Fruit fly (Drosophila melanogaster) whole organism, embryonic: ENCODE measurements around the gene CG12020.
A peak's percentile ranks its signal among the peaks of the same experiment; 100 is the strongest.

ENCODE experiments used
- Atf-2 ChIP-seq: fragments of 200-800 bp; sonication (Bioruptor generic); optimal IDR thresholded peaks from 2 replicates; lab custom pipeline; 2016; ENCODE audit warnings: missing biosample characterization, missing genetic modification characterization
- Atf6 ChIP-seq: fragments of 200-800 bp; sonication (Bioruptor generic); IDR thresholded peaks from 2 replicates; pipeline ENCODE4 v1.3.6; 2022; ENCODE audit warnings: missing biosample characterization, missing genetic modification characterization
- BtbVII ChIP-seq: fragments of 200-800 bp; sonication (Bioruptor generic); optimal IDR thresholded peaks from 3 replicates; lab custom pipeline; 2017; ENCODE audit warnings: missing biosample characterization, mild to moderate bottlenecking, missing genetic modification characterization
- CG10431 ChIP-seq: fragments of 200-800 bp; sonication (Bioruptor generic); optimal IDR thresholded peaks from 3 replicates; lab custom pipeline; 2018; ENCODE audit warnings: missing biosample characterization, mild to moderate bottlenecking, missing genetic modification characterization
- CG10543 ChIP-seq: fragments of 200-800 bp; sonication (Bioruptor generic); optimal IDR thresholded peaks from 3 replicates; lab custom pipeline; 2017; ENCODE audit warnings: missing biosample characterization, mild to moderate bottlenecking, missing genetic modification characterization, moderate library complexity
- CG11085 ChIP-seq: fragments of 200-800 bp; sonication (Bioruptor generic); IDR thresholded peaks from 2 replicates; pipeline ENCODE4 v1.3.6; 2022; ENCODE audit warnings: missing biosample characterization, missing genetic modification characterization
- CG11560 ChIP-seq: fragments of 200-800 bp; sonication (Bioruptor generic); IDR thresholded peaks from 3 replicates; pipeline ENCODE4 v1.3.6; 2022; ENCODE audit warnings: missing biosample characterization, missing genetic modification characterization
- CG11695 ChIP-seq: fragments of 200-800 bp; sonication (Bioruptor generic); IDR thresholded peaks from 3 replicates; pipeline ENCODE4 v1.3.6; 2022; ENCODE audit warnings: missing biosample characterization, missing genetic modification characterization
- CG1233 ChIP-seq: fragments of 200-800 bp; sonication (Bioruptor generic); optimal IDR thresholded peaks from 4 replicates; lab custom pipeline; 2018; ENCODE audit warnings: missing biosample characterization, mild to moderate bottlenecking, missing genetic modification characterization
- CG2712 ChIP-seq: fragments of 200-800 bp; optimal IDR thresholded peaks from 3 replicates; lab custom pipeline; 2019; ENCODE audit warnings: missing biosample characterization, mild to moderate bottlenecking, missing genetic modification characterization, moderate library complexity
- CG34422 ChIP-seq: fragments of 200-800 bp; sonication (Bioruptor generic); IDR thresholded peaks from 3 replicates; pipeline ENCODE4 v1.3.6; 2022; ENCODE audit warnings: missing biosample characterization, missing genetic modification characterization
- CG42726 ChIP-seq: fragments of 200-800 bp; sonication (Bioruptor generic); IDR thresholded peaks from 2 replicates; pipeline ENCODE4 v1.3.6; 2022; ENCODE audit warnings: missing biosample characterization, missing genetic modification characterization; ENCODE audit not compliant: partially characterized antibody
- CG8924 ChIP-seq: fragments of 200-800 bp; optimal IDR thresholded peaks from 3 replicates; lab custom pipeline; 2019; ENCODE audit warnings: missing biosample characterization, mild to moderate bottlenecking, missing genetic modification characterization, moderate library complexity
- CG9797 ChIP-seq: fragments of 200-800 bp; sonication (Bioruptor generic); optimal IDR thresholded peaks from 3 replicates; lab custom pipeline; 2018; ENCODE audit warnings: missing biosample characterization, mild to moderate bottlenecking, missing genetic modification characterization
- CG9817 ChIP-seq: fragments of 200-800 bp; sonication (Bioruptor generic); optimal IDR thresholded peaks from 2 replicates; lab custom pipeline; 2018; ENCODE audit warnings: missing biosample characterization, mild to moderate bottlenecking, missing genetic modification characterization, moderate library complexity
- D ChIP-seq, 2 experiments: fragments of 200-800 bp in 1 of 2; fragments of >200 bp in 1 of 2; sonication (Bioruptor generic) in 1 of 2; optimal IDR thresholded peaks; 2 replicates in 1 of 2; 3 replicates in 1 of 2; lab custom pipeline; 2017; ENCODE audit warnings: mild to moderate bottlenecking in 1 of 2, missing biosample characterization in 1 of 2, missing genetic modification characterization in 1 of 2, missing genetic modification reagents in 1 of 2
- Hey ChIP-seq: fragments of 200-800 bp; sonication (Bioruptor generic); optimal IDR thresholded peaks from 3 replicates; lab custom pipeline; 2018; ENCODE audit warnings: missing biosample characterization, mild to moderate bottlenecking, missing genetic modification characterization
- Lpt ChIP-seq: fragments of >200 bp; optimal IDR thresholded peaks from 2 replicates; lab custom pipeline; 2018; ENCODE audit warnings: missing biosample characterization, missing genetic modification characterization
- MBD-R2 ChIP-seq: fragments of 200-800 bp; sonication (Bioruptor generic); IDR thresholded peaks from 2 replicates; pipeline ENCODE4 v1.3.6; 2022; ENCODE audit warnings: missing biosample characterization, missing genetic modification characterization
- Myb ChIP-seq: fragments of 200-800 bp; sonication (Bioruptor generic); optimal IDR thresholded peaks from 2 replicates; lab custom pipeline; 2016; ENCODE audit warnings: missing biosample characterization, missing genetic modification characterization
- PHDP ChIP-seq: fragments of 200-800 bp; sonication (Bioruptor generic); optimal IDR thresholded peaks from 3 replicates; lab custom pipeline; 2018; ENCODE audit warnings: missing biosample characterization, mild to moderate bottlenecking, missing genetic modification characterization, moderate library complexity
- Pdp1 ChIP-seq, 2 experiments: fragments of 200-800 bp; sonication (Bioruptor generic); optimal IDR thresholded peaks; 3 replicates each; lab custom pipeline; 2016; ENCODE audit warnings: missing biosample characterization in 2 of 2, missing genetic modification characterization in 2 of 2, mild to moderate bottlenecking in 1 of 2, moderate library complexity in 1 of 2
- Scr ChIP-seq: fragments of 200-800 bp; sonication (Bioruptor generic); IDR thresholded peaks from 2 replicates; pipeline ENCODE4 v1.3.6; 2022; ENCODE audit warnings: missing biosample characterization, missing genetic modification characterization; ENCODE audit not compliant: partially characterized antibody
- Sox102F ChIP-seq: fragments of 200-800 bp; sonication (Bioruptor generic); optimal IDR thresholded peaks from 2 replicates; lab custom pipeline; 2018; ENCODE audit warnings: missing biosample characterization, mild to moderate bottlenecking, missing genetic modification characterization, moderate library complexity
- bsh ChIP-seq, 2 experiments: fragments of 200-800 bp; sonication (Bioruptor generic); optimal IDR thresholded peaks; 2 replicates each; lab custom pipeline; 2017 to 2018; ENCODE audit warnings: mild to moderate bottlenecking in 2 of 2, missing biosample characterization in 2 of 2, missing genetic modification characterization in 2 of 2, moderate library complexity in 1 of 2
- chn ChIP-seq: fragments of 200-800 bp; sonication (Bioruptor generic); optimal IDR thresholded peaks from 2 replicates; lab custom pipeline; 2016; ENCODE audit warnings: missing biosample characterization, missing genetic modification characterization
- eve ChIP-seq, 2 experiments: fragments of >200 bp; optimal IDR thresholded peaks; 2 replicates each; lab custom pipeline; 2017; ENCODE audit warnings: missing biosample characterization in 2 of 2, missing genetic modification characterization in 2 of 2
- ewg ChIP-seq: fragments of 200-800 bp; sonication (Bioruptor generic); optimal IDR thresholded peaks from 3 replicates; lab custom pipeline; 2017; ENCODE audit warnings: mild to moderate bottlenecking, missing biosample characterization, missing genetic modification reagents, missing genetic modification characterization
- fd102C ChIP-seq: fragments of 200-800 bp; sonication (Bioruptor generic); optimal IDR thresholded peaks from 2 replicates; lab custom pipeline; 2018; ENCODE audit warnings: missing biosample characterization, mild to moderate bottlenecking, missing genetic modification characterization, moderate library complexity
- fd64A ChIP-seq: fragments of 200-800 bp; sonication (Bioruptor generic); optimal IDR thresholded peaks from 3 replicates; lab custom pipeline; 2018; ENCODE audit warnings: missing biosample characterization, mild to moderate bottlenecking, missing genetic modification characterization
- grn ChIP-seq: fragments of 200-800 bp; sonication (Bioruptor generic); optimal IDR thresholded peaks from 3 replicates; lab custom pipeline; 2017; ENCODE audit warnings: missing biosample characterization, missing genetic modification characterization
- inv ChIP-seq: fragments of 200-800 bp; sonication (Bioruptor generic); IDR thresholded peaks from 2 replicates; pipeline ENCODE4 v1.3.6; 2022; ENCODE audit warnings: missing biosample characterization, missing genetic modification characterization; ENCODE audit not compliant: partially characterized antibody
- kah ChIP-seq: fragments of 200-800 bp; sonication (Bioruptor generic); optimal IDR thresholded peaks from 2 replicates; lab custom pipeline; 2018; ENCODE audit warnings: missing biosample characterization, mild to moderate bottlenecking, missing genetic modification characterization
- ken ChIP-seq: fragments of 200-800 bp; sonication (Bioruptor generic); IDR thresholded peaks from 3 replicates; pipeline ENCODE4 v1.3.6; 2022; ENCODE audit warnings: missing biosample characterization, missing genetic modification characterization
- knrl ChIP-seq: fragments of 200-800 bp; sonication (Bioruptor generic); IDR thresholded peaks from 3 replicates; pipeline ENCODE4 v1.3.6; 2022; ENCODE audit warnings: missing biosample characterization, missing genetic modification characterization; ENCODE audit not compliant: partially characterized antibody
- lab ChIP-seq: fragments of 200-800 bp; sonication (Bioruptor generic); optimal IDR thresholded peaks from 3 replicates; lab custom pipeline; 2017; ENCODE audit warnings: missing biosample characterization, missing genetic modification characterization, mild to moderate bottlenecking, moderate library complexity, missing genetic modification reagents
- oc ChIP-seq: fragments of 200-800 bp; sonication (Bioruptor generic); optimal IDR thresholded peaks from 2 replicates; lab custom pipeline; 2018; ENCODE audit warnings: missing biosample characterization, mild to moderate bottlenecking, missing genetic modification characterization, moderate library complexity
- peb ChIP-seq: fragments of 200-800 bp; sonication (Bioruptor generic); IDR thresholded peaks from 2 replicates; pipeline ENCODE4 v1.3.6; 2022; ENCODE audit warnings: missing biosample characterization, missing genetic modification characterization
- pros ChIP-seq: fragments of 200-800 bp; sonication (Bioruptor generic); optimal IDR thresholded peaks from 3 replicates; lab custom pipeline; 2019; ENCODE audit warnings: missing biosample characterization, mild to moderate bottlenecking, missing genetic modification characterization, moderate library complexity
- run ChIP-seq: fragments of 200-800 bp; sonication (Bioruptor generic); optimal IDR thresholded peaks from 3 replicates; lab custom pipeline; 2018; ENCODE audit warnings: missing biosample characterization, mild to moderate bottlenecking, missing genetic modification characterization
- salm ChIP-seq: fragments of 200-800 bp; sonication (Bioruptor generic); optimal IDR thresholded peaks from 2 replicates; lab custom pipeline; 2018; ENCODE audit warnings: missing biosample characterization, mild to moderate bottlenecking, missing genetic modification characterization
- scrt ChIP-seq: fragments of 200-800 bp; sonication (Bioruptor generic); optimal IDR thresholded peaks from 2 replicates; lab custom pipeline; 2018; ENCODE audit warnings: missing biosample characterization, mild to moderate bottlenecking, missing genetic modification characterization, moderate library complexity
- sim ChIP-seq: fragments of 200-800 bp; sonication (Bioruptor generic); IDR thresholded peaks from 2 replicates; pipeline ENCODE4 v1.3.6; 2022; ENCODE audit warnings: missing biosample characterization, missing genetic modification characterization
- sima ChIP-seq: fragments of 200-800 bp; sonication (Bioruptor generic); optimal IDR thresholded peaks from 2 replicates; lab custom pipeline; 2016; ENCODE audit warnings: missing biosample characterization, missing genetic modification characterization
- ssp ChIP-seq: fragments of 200-800 bp; sonication (Bioruptor generic); IDR thresholded peaks from 2 replicates; pipeline ENCODE4 v1.3.6; 2022; ENCODE audit warnings: missing biosample characterization, missing genetic modification characterization
- trh ChIP-seq: fragments of 200-800 bp; sonication (Bioruptor generic); optimal IDR thresholded peaks from 2 replicates; lab custom pipeline; 2016; ENCODE audit warnings: missing biosample characterization, missing genetic modification characterization
- yki ChIP-seq: fragments of >200 bp; optimal IDR thresholded peaks from 3 replicates; lab custom pipeline; 2018

The CG12020 gene

DNA sequence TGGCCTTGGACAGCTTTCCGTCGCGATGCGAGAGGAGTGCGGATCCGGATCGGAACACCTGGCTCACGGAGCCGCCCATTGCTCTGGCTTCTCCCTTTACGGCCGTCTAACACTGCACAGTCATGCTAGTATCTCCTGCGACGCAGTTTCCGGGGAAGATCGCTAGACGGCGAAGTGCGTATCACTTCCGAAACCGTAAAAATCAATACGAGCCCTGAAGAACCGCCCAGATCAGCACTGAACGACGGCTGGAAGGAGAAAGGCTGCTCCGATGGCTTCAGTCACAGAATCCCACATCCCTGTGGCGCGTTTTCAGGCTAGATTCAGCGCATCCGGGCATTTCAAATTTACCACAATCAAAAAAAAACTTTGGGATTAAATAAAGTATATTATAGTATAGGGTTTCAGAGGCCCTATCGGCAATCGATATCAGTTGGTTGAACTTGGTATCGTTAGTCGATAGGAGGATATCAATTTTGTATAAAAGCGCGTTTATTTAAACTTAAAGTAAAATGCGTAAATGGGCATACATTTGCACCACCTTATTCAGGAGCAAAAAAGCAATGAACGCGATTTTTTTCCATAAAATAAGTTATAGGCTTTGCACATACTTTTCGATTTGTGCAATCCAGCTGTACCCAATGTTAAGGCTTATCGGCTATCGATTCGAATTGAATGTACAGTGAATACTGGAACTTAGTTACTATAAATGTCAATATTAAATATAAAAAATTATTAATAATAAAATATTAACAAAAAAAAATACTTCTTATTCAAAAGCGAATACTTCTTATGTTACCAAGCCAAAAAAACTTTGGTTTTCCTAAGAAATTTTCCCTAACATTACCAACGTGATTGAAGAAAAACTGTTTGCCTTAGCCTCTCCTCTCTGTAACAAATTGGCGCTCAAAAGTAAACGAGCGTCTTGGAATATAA, 22.1 kb upstream of the CG12020 start, which contains the start of the genes CG13933 and PolD2 (continued):
- TF ChIP-seq Sox102F (GFP tag; lab: Kevin White, UChicago): peak; percentile 99
- TF ChIP-seq CG11695: peak; percentile 94
- peak; percentile 96 for TF ChIP-seq salm
- TF ChIP-seq CG11085 (GFP tag; lab: Robert Waterston, UW): peak; percentile 96
- peak; percentile 23 for TF ChIP-seq sima (GFP tag; lab: Kevin White, UChicago)
- TF ChIP-seq Pdp1 (GFP tag; optimal IDR thresholded peaks at IDR 0.05; lab: Kevin White, UChicago): peak; percentile 78 to 83
- TF ChIP-seq fd64A (GFP tag; lab: Kevin White, UChicago): no peak
- no peak for TF ChIP-seq scrt (GFP tag; lab: Kevin White, UChicago)
- peak; percentile 98 for TF ChIP-seq MBD-R2 (GFP tag; lab: Robert Waterston, UW)
- TF ChIP-seq ewg (GFP tag; lab: Kevin White, UChicago): peak; percentile 93
- peak; percentile 97 for TF ChIP-seq CG9817 (tag; lab: Kevin White, UChicago)
- TF ChIP-seq trh (GFP tag; lab: Kevin White, UChicago): peak; percentile 92
- peak; percentile 83 for TF ChIP-seq CG11560 (tag; lab: Robert Waterston, UW)
- peak; percentile 97 for TF ChIP-seq Atf6 (GFP tag; lab: Robert Waterston, UW)
- peak; percentile 43 for TF ChIP-seq kah (GFP tag; lab: Kevin White, UChicago)
- no peak for TF ChIP-seq CG42726 (GFP tag; lab: Robert Waterston, UW)
- peak; percentile 83 for TF ChIP-seq Scr (GFP tag; lab: Robert Waterston, UW)
- TF ChIP-seq inv (GFP tag; lab: Robert Waterston, UW): peak; percentile 64
- TF ChIP-seq peb (GFP tag; lab: Robert Waterston, UW): peak; percentile 94
- peak; percentile 97 for TF ChIP-seq CG2712 (tag; lab: Kevin White, UChicago)
- peak; percentile 86 for TF ChIP-seq chn
- TF ChIP-seq CG10543 (GFP tag; lab: Kevin White, UChicago): peak; percentile 90
- TF ChIP-seq BtbVII (GFP tag; lab: Kevin White, UChicago): no peak
- no peak for TF ChIP-seq D (optimal IDR thresholded peaks at IDR 0.05; lab: Kevin White, UChicago)
- TF ChIP-seq D (GFP tag; optimal IDR thresholded peaks at IDR 0.05; lab: Kevin White, UChicago): no peak
- TF ChIP-seq run: peak; percentile 92
- peak; percentile 99 for TF ChIP-seq oc (tag; lab: Kevin White, UChicago)
- TF ChIP-seq sim (GFP tag; lab: Robert Waterston, UW): peak; percentile 65; the same call in 1 of the 2 replicates
- TF ChIP-seq ssp (GFP tag; lab: Robert Waterston, UW): peak; percentile 88
- TF ChIP-seq Myb (GFP tag; lab: Kevin White, UChicago): peak; percentile 42
- TF ChIP-seq fd102C (GFP tag; lab: Kevin White, UChicago): peak; percentile 52
- peak; percentile 99 for TF ChIP-seq CG8924 (tag; lab: Kevin White, UChicago)
- peak; percentile 97 for TF ChIP-seq ken (GFP tag; lab: Robert Waterston, UW)
- TF ChIP-seq grn: no peak
- no peak for TF ChIP-seq eve (GFP tag; optimal IDR thresholded peaks at IDR 0.05; lab: Kevin White, UChicago)
- TF ChIP-seq lab (GFP tag; lab: Kevin White, UChicago): peak; percentile 92
- TF ChIP-seq PHDP: peak; percentile 99
- TF ChIP-seq Atf-2: peak; percentile 84
- TF ChIP-seq Hey (tag; lab: Kevin White, UChicago): no peak
- TF ChIP-seq yki (lab: Kevin White, UChicago): no peak
- TF ChIP-seq knrl (GFP tag; lab: Robert Waterston, UW): peak; percentile 59; the same call in 2 of the 3 replicates
- no peak for TF ChIP-seq CG1233 (GFP tag; lab: Kevin White, UChicago)
- TF ChIP-seq bsh (GFP tag; optimal IDR thresholded peaks at IDR 0.05; lab: Kevin White, UChicago): peak in 1 of 2 experiments; percentile 100
- TF ChIP-seq CG9797 (GFP tag; lab: Kevin White, UChicago): no peak
- TF ChIP-seq CG10431 (GFP tag; lab: Kevin White, UChicago): peak; percentile 93
- no peak for TF ChIP-seq pros
- TF ChIP-seq CG34422 (GFP tag; lab: Robert Waterston, UW): peak; percentile 99
- TF ChIP-seq Lpt: no peak
